Worm (Caenorhabditis elegans) whole organism, L3 larva: ENCODE results near the gene skr-6.
A peak's percentile ranks its signal among the peaks of the same experiment; 100 is the strongest.

ENCODE experiments used
- ZK546.5 ChIP-seq: sonication (generic microtip); optimal IDR thresholded peaks from 2 replicates; lab custom pipeline; 2017; ENCODE audit warnings: missing biosample characterization, missing genetic modification characterization
- ama-1 ChIP-seq: fragments of 150-350 bp; optimal IDR thresholded peaks from 2 replicates; lab custom pipeline; 2018
- daf-12 ChIP-seq: fragments of 150-350 bp; optimal IDR thresholded peaks from 2 replicates; lab custom pipeline; 2014; ENCODE audit warnings: missing biosample characterization, missing genetic modification reagents, missing genetic modification characterization
- egl-27 ChIP-seq: sonication (generic microtip); optimal IDR thresholded peaks from 4 replicates; lab custom pipeline; 2017; ENCODE audit warnings: missing biosample characterization, missing genetic modification reagents, missing genetic modification characterization
- egl-5 ChIP-seq: fragments of 150-350 bp; optimal IDR thresholded peaks from 2 replicates; lab custom pipeline; 2017; ENCODE audit warnings: missing biosample characterization, missing genetic modification reagents, missing genetic modification characterization, inconsistent platforms
- elt-2 ChIP-seq: sonication (generic microtip); optimal IDR thresholded peaks from 2 replicates; lab custom pipeline; 2016; ENCODE audit warnings: missing genetic modification reagents, mild to moderate bottlenecking, missing genetic modification characterization, missing compliant biosample characterization
- elt-3 ChIP-seq, 3 experiments: fragments of 150-350 bp in 1 of 3; sonication (generic microtip) in 2 of 3; optimal IDR thresholded peaks; 2 replicates in 2 of 3; 4 replicates in 1 of 3; lab custom pipeline; 2014 to 2017; ENCODE audit warnings: missing biosample characterization in 3 of 3, missing genetic modification characterization in 3 of 3
- eor-1 ChIP-seq, 2 experiments: fragments of 150-350 bp; optimal IDR thresholded peaks; 2 replicates each; lab custom pipeline; 2014 to 2018; ENCODE audit warnings: missing biosample characterization in 2 of 2, missing genetic modification characterization in 2 of 2
- fkh-10 ChIP-seq: sonication (generic microtip); optimal IDR thresholded peaks from 2 replicates; lab custom pipeline; 2017; ENCODE audit warnings: missing biosample characterization, missing genetic modification reagents, missing genetic modification characterization
- fkh-2 ChIP-seq: fragments of 150-350 bp; optimal IDR thresholded peaks from 2 replicates; lab custom pipeline; 2014; ENCODE audit warnings: missing biosample characterization, missing genetic modification reagents, missing genetic modification characterization
- fos-1 ChIP-seq: fragments of 150-350 bp; optimal IDR thresholded peaks from 2 replicates; lab custom pipeline; 2014; ENCODE audit warnings: missing biosample characterization, missing genetic modification characterization
- hmg-11 ChIP-seq: sonication (generic microtip); optimal IDR thresholded peaks from 2 replicates; lab custom pipeline; 2016; ENCODE audit warnings: missing genetic modification characterization, missing compliant biosample characterization
- jun-1 ChIP-seq: fragments of 150-350 bp; optimal IDR thresholded peaks from 2 replicates; lab custom pipeline; 2014; ENCODE audit warnings: missing biosample characterization, missing genetic modification reagents, missing genetic modification characterization
- lin-15B ChIP-seq: fragments of 150-350 bp; optimal IDR thresholded peaks from 2 replicates; lab custom pipeline; 2014; ENCODE audit warnings: missing biosample characterization, missing genetic modification characterization
- mdl-1 ChIP-seq: fragments of 150-350 bp; optimal IDR thresholded peaks from 2 replicates; lab custom pipeline; 2014; ENCODE audit warnings: missing biosample characterization, missing genetic modification characterization
- mml-1 ChIP-seq: fragments of 150-350 bp; sonication (generic microtip); optimal IDR thresholded peaks from 3 replicates; lab custom pipeline; 2014; ENCODE audit warnings: missing biosample characterization, missing genetic modification characterization
- nfya-1 ChIP-seq: sonication (generic microtip); optimal IDR thresholded peaks from 2 replicates; lab custom pipeline; 2017; ENCODE audit warnings: missing genetic modification characterization, mild to moderate bottlenecking, missing compliant biosample characterization, antibody characterized with exemption, moderate library complexity; ENCODE audit not compliant: insufficient read depth
- nhr-11 ChIP-seq: fragments of 150-350 bp; optimal IDR thresholded peaks from 2 replicates; lab custom pipeline; 2014; ENCODE audit warnings: missing biosample characterization, missing genetic modification characterization
- nhr-12 ChIP-seq: fragments of 150-350 bp; optimal IDR thresholded peaks from 2 replicates; lab custom pipeline; 2014; ENCODE audit warnings: missing biosample characterization, missing genetic modification characterization
- nhr-23 ChIP-seq: fragments of 150-350 bp; optimal IDR thresholded peaks from 2 replicates; lab custom pipeline; 2014; ENCODE audit warnings: missing biosample characterization, missing genetic modification reagents, missing genetic modification characterization
- nhr-25 ChIP-seq: sonication (generic microtip); optimal IDR thresholded peaks from 2 replicates; lab custom pipeline; 2017; ENCODE audit warnings: missing biosample characterization, missing genetic modification characterization
- nhr-28 ChIP-seq: fragments of 150-350 bp; optimal IDR thresholded peaks from 2 replicates; lab custom pipeline; 2014; ENCODE audit warnings: missing biosample characterization, missing genetic modification characterization
- nhr-67 ChIP-seq: fragments of 150-350 bp; optimal IDR thresholded peaks from 2 replicates; lab custom pipeline; 2014; ENCODE audit warnings: missing biosample characterization, missing genetic modification characterization
- nhr-77 ChIP-seq: fragments of 150-350 bp; optimal IDR thresholded peaks from 2 replicates; lab custom pipeline; 2014; ENCODE audit warnings: missing biosample characterization, missing genetic modification characterization
- pha-4 ChIP-seq: fragments of 150-350 bp; optimal IDR thresholded peaks from 2 replicates; lab custom pipeline; 2014; ENCODE audit warnings: missing biosample characterization, missing genetic modification reagents, missing genetic modification characterization
- pqm-1 ChIP-seq: fragments of 150-350 bp; optimal IDR thresholded peaks from 2 replicates; lab custom pipeline; 2017; ENCODE audit warnings: missing biosample characterization, missing genetic modification characterization, inconsistent platforms
- sea-2 ChIP-seq: fragments of 150-350 bp; sonication (generic microtip); optimal IDR thresholded peaks from 4 replicates; lab custom pipeline; 2014; ENCODE audit warnings: missing biosample characterization, missing genetic modification reagents, missing genetic modification characterization
- skn-1 ChIP-seq: fragments of 150-350 bp; optimal IDR thresholded peaks from 2 replicates; lab custom pipeline; 2014; ENCODE audit warnings: missing biosample characterization, missing genetic modification characterization
- snpc-4 ChIP-seq: fragments of 150-350 bp; optimal IDR thresholded peaks from 2 replicates; lab custom pipeline; 2014; ENCODE audit warnings: missing biosample characterization, missing genetic modification characterization
- tbx-2 ChIP-seq: sonication (generic microtip); optimal IDR thresholded peaks from 2 replicates; lab custom pipeline; 2016; ENCODE audit warnings: mild to moderate bottlenecking, missing genetic modification characterization, missing compliant biosample characterization
- unc-39 ChIP-seq: sonication (generic microtip); optimal IDR thresholded peaks from 4 replicates; lab custom pipeline; 2017; ENCODE audit warnings: missing biosample characterization, missing genetic modification characterization
- unc-62 ChIP-seq: fragments of 150-350 bp; sonication (generic microtip); optimal IDR thresholded peaks from 4 replicates; lab custom pipeline; 2014; ENCODE audit warnings: missing biosample characterization, missing genetic modification reagents, missing genetic modification characterization
- zag-1 ChIP-seq: fragments of 150-350 bp; optimal IDR thresholded peaks from 2 replicates; lab custom pipeline; 2014; ENCODE audit warnings: missing biosample characterization, missing genetic modification characterization

skr-6 gene

ce11 chrV:18266238-18266637 is 3.5 kb downstream of the skr-6 start, which contains the start of gene R10E8.6:
Gene R10E8.6 (minus strand): TSS chrV:18266391.
- TF ChIP-seq pqm-1 (tag; lab: Kevin White, UChicago) = peak; percentile 70
- TF ChIP-seq tbx-2 (tag; lab: Kevin White, UChicago) = no peak
- peak; percentile 21 for TF ChIP-seq jun-1 (tag; lab: Kevin White, UChicago)
- no peak for TF ChIP-seq mml-1
- TF ChIP-seq elt-2 (tag; lab: Kevin White, UChicago) = peak; percentile 90

- TF ChIP-seq daf-12 (no peak), zag-1 (no peak), ZK546.5 (tag; lab: Kevin White, UChicago) (no peak), nfya-1 (tag; lab: Kevin White, UChicago) (no peak), nhr-11 (tag; lab: Kevin White, UChicago) (no peak), mml-1 (no peak), lin-15B (tag; lab: Kevin White, UChicago) (no peak), pha-4 (tag; lab: Kevin White, UChicago) (no peak), snpc-4 (tag; lab: Kevin White, UChicago) (no peak), nhr-67 (no peak)
These were observed 4.3 kb downstream of the skr-6 start for ce11 chrV:18265514-18265913.

- no peak for TF ChIP-seq sea-2 (GFP tag; lab: Kevin White, UChicago)
- no peak for TF ChIP-seq fkh-10 (GFP tag; lab: Kevin White, UChicago)
- no peak for TF ChIP-seq unc-39 (tag; lab: Kevin White, UChicago)
- no peak for TF ChIP-seq fkh-2 (tag; lab: Kevin White, UChicago)
- no peak for TF ChIP-seq ama-1 (lab: Kevin White, UChicago)
- TF ChIP-seq nhr-12 (tag; lab: Kevin White, UChicago) = no peak
- no peak for TF ChIP-seq nhr-77 (tag; lab: Kevin White, UChicago)
- no peak for TF ChIP-seq nhr-28
- no peak for TF ChIP-seq skn-1 (tag; lab: Kevin White, UChicago)
- no peak for TF ChIP-seq nfya-1 (tag; lab: Kevin White, UChicago)
- TF ChIP-seq daf-12 = no peak
- TF ChIP-seq mdl-1 (tag; lab: Kevin White, UChicago) = no peak
- no peak for TF ChIP-seq hmg-11 (tag; lab: Kevin White, UChicago)
- TF ChIP-seq, all 47 proteins: peak for 0
These were observed 15.3 kb downstream of the skr-6 start, which contains the start of gene R10E8.5 for ce11 chrV:18254483-18254882. Gene R10E8.5 (plus strand): TSS chrV:18254783.

- no peak for TF ChIP-seq egl-5 (tag; lab: Kevin White, UChicago)
- TF ChIP-seq nhr-23 (tag; lab: Kevin White, UChicago) = no peak
- TF ChIP-seq nhr-25 = no peak
- no peak for TF ChIP-seq nhr-67
- TF ChIP-seq fos-1 (tag; lab: Kevin White, UChicago) = no peak
- no peak for TF ChIP-seq daf-12
- TF ChIP-seq ZK546.5 (tag; lab: Kevin White, UChicago) = no peak
- no peak for TF ChIP-seq fkh-2 (tag; lab: Kevin White, UChicago)
- TF ChIP-seq nhr-77 (tag; lab: Kevin White, UChicago) = no peak
- no peak for TF ChIP-seq unc-62
- TF ChIP-seq pha-4 (tag; lab: Kevin White, UChicago) = no peak
- TF ChIP-seq nfya-1 (tag; lab: Kevin White, UChicago) = no peak
- no peak for TF ChIP-seq sea-2 (GFP tag; lab: Kevin White, UChicago)
- no peak for TF ChIP-seq eor-1 (tag; optimal IDR thresholded peaks at IDR 0.05; lab: Kevin White, UChicago)
- TF ChIP-seq hmg-11 (tag; lab: Kevin White, UChicago) = no peak
- TF ChIP-seq elt-3 (tag; optimal IDR thresholded peaks at IDR 0.05; lab: Kevin White, UChicago) = no peak
- TF ChIP-seq egl-27 = no peak
- TF ChIP-seq snpc-4 (tag; lab: Kevin White, UChicago) = no peak
These were observed 16.3 kb downstream of the skr-6 start, which contains the start of gene R10E8.2 for ce11 chrV:18253494-18253893. Gene R10E8.2 (plus strand): TSS chrV:18253794.

- no peak for TF ChIP-seq pha-4 (tag; lab: Kevin White, UChicago)
- no peak for TF ChIP-seq egl-27
- no peak for TF ChIP-seq skn-1 (tag; lab: Kevin White, UChicago)
- peak; percentile 71 for TF ChIP-seq elt-2 (tag; lab: Kevin White, UChicago)
- peak; percentile 59 for TF ChIP-seq pqm-1 (tag; lab: Kevin White, UChicago)
These were observed 17.5 kb downstream of the skr-6 start, which contains the start of gene R10E8.1 for ce11 chrV:18252239-18252638. Gene R10E8.1 (minus strand): TSS chrV:18252416.
